Worm (Caenorhabditis elegans): ENCODE measurements around the gene C16C8.14.

ce11 chrII:3402854-3403253 lies 46.8 kb upstream of the C16C8.14 start, which contains the start of gene nep-10:
- TF ChIP-seq C08G9.2 (tag; optimal IDR thresholded peaks at IDR 0.05), result no peak
- TF ChIP-seq ceh-19 (GFP tag; optimal IDR thresholded peaks at IDR 0.05), result no peak
- no peak for TF ChIP-seq zip-5 (tag; optimal IDR thresholded peaks at IDR 0.05)
- no peak for TF ChIP-seq F13H6.1 (tag; optimal IDR thresholded peaks at IDR 0.05)
- no peak for TF ChIP-seq hlh-30 (tag; optimal IDR thresholded peaks at IDR 0.05; ENCODE audit: insufficient read depth)
- no peak for TF ChIP-seq nhr-11 (tag; optimal IDR thresholded peaks at IDR 0.05)
- TF ChIP-seq ama-1 (optimal IDR thresholded peaks at IDR 0.05), result no peak
- no peak for TF ChIP-seq pqm-1 (tag; optimal IDR thresholded peaks at IDR 0.05)
- TF ChIP-seq unc-42 (tag; optimal IDR thresholded peaks at IDR 0.05), result no peak
- TF ChIP-seq pax-1 (tag; optimal IDR thresholded peaks at IDR 0.05), result no peak
